Fruit fly (Drosophila melanogaster): ENCODE results near the gene CG6409.

dm6 chr3L:10845758-10846157, 36.4 kb downstream of the CG6409 start:
- TF ChIP-seq psq (optimal IDR thresholded peaks at IDR 0.05) (no peak), ttk (optimal IDR thresholded peaks at IDR 0.05) (no peak)

All from Kc167 (cell line).